Worm (Caenorhabditis elegans) whole organism, midembryonic: ENCODE measurements around the gene T24C12.1.

Experiments used
- T22C8.4 ChIP-seq: fragments of 200-800 bp; sonication (Bioruptor generic); IDR thresholded peaks from 2 replicates; pipeline ENCODE4 v1.3.6; 2022; ENCODE audit warnings: missing genetic modification characterization, missing compliant biosample characterization
- flt-1 ChIP-seq: fragments of 200-800 bp; sonication (Bioruptor generic); IDR thresholded peaks from 2 replicates; pipeline ENCODE4 v1.3.6; 2022; ENCODE audit warnings: missing genetic modification characterization, missing compliant biosample characterization
- ztf-29 ChIP-seq: fragments of 200-800 bp; sonication (Bioruptor generic); IDR thresholded peaks from 2 replicates; pipeline ENCODE4 v1.3.6; 2022; ENCODE audit warnings: missing genetic modification reagents, missing genetic modification characterization, missing compliant biosample characterization

- TF ChIP-seq T22C8.4 (GFP tag; lab: Robert Waterston, UW) (no peak), flt-1 (no peak), ztf-29 (GFP tag; lab: Robert Waterston, UW) (no peak)
These were observed 1.8 kb upstream of the T24C12.1 start for ce11 chrX:2197444-2197843.
